Worm (Caenorhabditis elegans): ENCODE data around the gene pen-2.
A peak's percentile ranks its signal among the peaks of the same experiment; 100 is the strongest.

The pen-2 gene

DNA sequence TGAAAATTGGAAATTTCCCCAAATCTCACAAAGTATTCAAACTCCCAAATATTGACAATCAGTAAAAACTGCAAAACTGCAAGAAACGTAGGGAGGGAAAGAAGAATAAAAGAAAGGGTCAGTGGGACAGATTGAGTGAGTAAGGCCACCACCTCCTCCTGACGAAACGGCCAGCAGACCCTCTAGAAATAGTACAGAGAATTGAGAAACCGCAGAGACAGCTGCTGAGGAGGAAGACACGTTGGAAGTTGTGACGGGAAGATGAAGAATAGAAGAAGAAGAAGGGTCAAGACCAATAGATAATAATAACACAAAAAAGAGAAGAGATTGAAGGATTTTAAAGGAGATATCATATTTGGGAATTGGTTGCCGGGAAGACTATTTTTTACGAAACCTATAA, 37.4 kb downstream of the pen-2 start (continued):
- no peak for TF ChIP-seq unc-62 (GFP tag; optimal IDR thresholded peaks at IDR 0.05 in 1 of 2)
- no peak for TF ChIP-seq unc-62 (tag; optimal IDR thresholded peaks at IDR 0.05)
- TF ChIP-seq F10B5.3 (tag; optimal IDR thresholded peaks at IDR 0.05) = no peak
- no peak for TF ChIP-seq egl-43 (GFP tag; IDR thresholded peaks at IDR 0.05)

DNA sequence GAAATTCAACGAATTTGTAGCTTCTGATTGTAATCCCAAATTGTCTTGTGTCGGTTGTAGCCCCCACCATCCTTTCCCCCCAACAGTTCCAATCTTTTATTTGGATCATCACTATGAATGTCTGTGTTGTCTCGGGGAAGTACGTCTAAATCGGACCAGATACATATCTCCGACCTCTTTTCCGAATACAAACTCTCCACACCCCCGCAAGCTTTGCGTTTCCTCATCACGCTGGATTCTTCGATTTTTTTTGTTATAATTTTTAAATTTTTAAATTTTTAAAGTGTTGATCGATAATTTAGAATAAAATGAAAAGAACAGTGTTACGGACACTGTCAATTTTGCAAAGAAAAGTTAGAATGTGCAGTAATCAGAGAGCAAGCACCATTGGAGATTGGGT, 38.8 kb downstream of the pen-2 start, which contains the start of gene subs-4:
TSS of gene subs-4 (plus strand) at position 301 of the 400 bp plus-strand sequence.
- no peak for TF ChIP-seq ceh-62 (tag; optimal IDR thresholded peaks at IDR 0.05)
- TF ChIP-seq fkh-10 (GFP tag; optimal IDR thresholded peaks at IDR 0.05) = no peak
- TF ChIP-seq D1046.2 (GFP tag; IDR thresholded peaks at IDR 0.05) = no peak
- peak in 1 of 2 experiments; percentile 4 for TF ChIP-seq unc-62 (GFP tag; optimal IDR thresholded peaks at IDR 0.05 in 1 of 2)
- no peak for TF ChIP-seq unc-62 (tag; optimal IDR thresholded peaks at IDR 0.05)
- TF ChIP-seq dve-1 (tag; optimal IDR thresholded peaks at IDR 0.05; ENCODE audit: insufficient read depth) = no peak
- TF ChIP-seq zfp-2 (tag; optimal IDR thresholded peaks at IDR 0.05) = no peak
- TF ChIP-seq hlh-30 (tag; optimal IDR thresholded peaks at IDR 0.05; ENCODE audit: insufficient read depth) = no peak
- no peak for TF ChIP-seq pha-4 (GFP tag; IDR thresholded peaks at IDR 0.05)
- TF ChIP-seq pha-4 (tag; optimal IDR thresholded peaks at IDR 0.05) = no peak
- no peak for TF ChIP-seq fos-1 (tag; optimal IDR thresholded peaks at IDR 0.05)

DNA sequence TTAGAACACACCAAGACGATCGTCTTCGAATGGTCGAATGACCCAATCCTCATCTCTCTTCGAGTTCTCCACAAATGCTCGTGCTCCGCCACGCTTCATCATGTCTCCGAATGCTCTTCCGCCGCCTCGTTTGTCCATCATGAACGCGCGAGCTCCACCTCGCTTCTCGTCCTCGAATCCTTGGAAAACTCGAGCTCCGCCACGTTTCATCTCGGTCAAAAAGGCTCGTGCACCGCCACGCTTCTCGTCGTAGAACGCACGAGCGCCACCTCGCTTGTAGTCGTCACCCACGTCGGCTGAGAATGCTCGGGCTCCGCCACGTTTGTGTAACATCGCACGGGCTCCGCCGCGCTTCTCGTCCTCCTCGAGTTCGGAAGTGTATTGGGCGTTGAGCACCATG, 46.3 kb downstream of the pen-2 start:
- TF ChIP-seq aly-2 (tag; optimal IDR thresholded peaks at IDR 0.05) = no peak
- TF ChIP-seq T26A8.4 (GFP tag; IDR thresholded peaks at IDR 0.05) = no peak
- TF ChIP-seq ZK337.2 (GFP tag; IDR thresholded peaks at IDR 0.05) = 0 out of 2 replicates have a peak, but pooled peaks have one; percentile 3
- no peak for TF ChIP-seq unc-39 (tag; optimal IDR thresholded peaks at IDR 0.05)
- no peak for TF ChIP-seq daf-19 (GFP tag; conservative IDR thresholded peaks at IDR 0.05)
- no peak for TF ChIP-seq lin-38 (GFP tag; IDR thresholded peaks at IDR 0.05)
- no peak for TF ChIP-seq Y5F2A.4 (GFP tag; optimal IDR thresholded peaks at IDR 0.05)
- no peak for TF ChIP-seq lin-13 (GFP tag; optimal IDR thresholded peaks at IDR 0.05)
- TF ChIP-seq daf-8 (GFP tag; IDR thresholded peaks at IDR 0.05) = no peak
- no peak for TF ChIP-seq fkh-10 (GFP tag; optimal IDR thresholded peaks at IDR 0.05)
- no peak for TF ChIP-seq lir-3 (tag; optimal IDR thresholded peaks at IDR 0.05)
- no peak for TF ChIP-seq cey-2 (tag; optimal IDR thresholded peaks at IDR 0.05; ENCODE audit: borderline replicate concordance, insufficient read depth)
- TF ChIP-seq nhr-111 (GFP tag; optimal IDR thresholded peaks at IDR 0.05) = no peak
- no peak for TF ChIP-seq mes-2 (tag; optimal IDR thresholded peaks at IDR 0.05; ENCODE audit: poor library complexity, severe bottlenecking)
- TF ChIP-seq F44E2.7 (GFP tag; IDR thresholded peaks at IDR 0.05) = no peak
- TF ChIP-seq nhr-76 (tag; optimal IDR thresholded peaks at IDR 0.05) = no peak
- no peak for TF ChIP-seq mdt-29 (GFP tag; IDR thresholded peaks at IDR 0.05)
- no peak for TF ChIP-seq nhr-28 (tag; optimal IDR thresholded peaks at IDR 0.05)
- TF ChIP-seq hlh-11 (tag; optimal IDR thresholded peaks at IDR 0.05) = no peak
- TF ChIP-seq jun-1 (tag; optimal IDR thresholded peaks at IDR 0.05) = no peak
- no peak for TF ChIP-seq nhr-41 (GFP tag; IDR thresholded peaks at IDR 0.05)
- TF ChIP-seq ceh-20 (GFP tag; IDR thresholded peaks at IDR 0.05) = 0 out of 2 replicates have a peak, but pooled peaks have one; percentile 12
- no peak for TF ChIP-seq F49E8.2 (tag; optimal IDR thresholded peaks at IDR 0.05; ENCODE audit: borderline replicate concordance)
- no peak for TF ChIP-seq zip-2 (tag; optimal IDR thresholded peaks at IDR 0.05)
- no peak for TF ChIP-seq lsy-2 (tag; optimal IDR thresholded peaks at IDR 0.05)
- TF ChIP-seq D1046.2 (GFP tag; IDR thresholded peaks at IDR 0.05) = 0 out of 2 replicates have a peak, but pooled peaks have one; percentile 26
- TF ChIP-seq egl-43 (GFP tag; IDR thresholded peaks at IDR 0.05) = 0 out of 2 replicates have a peak, but pooled peaks have one; percentile 27
- TF ChIP-seq spr-3 (GFP tag; optimal IDR thresholded peaks at IDR 0.05) = no peak
- 0 out of 2 replicates have a peak, but pooled peaks have one; percentile 10 for TF ChIP-seq hmg-1.1 (GFP tag; IDR thresholded peaks at IDR 0.05)
- no peak for TF ChIP-seq nhr-237 (tag; optimal IDR thresholded peaks at IDR 0.05)
- TF ChIP-seq set-16 (GFP tag; IDR thresholded peaks at IDR 0.05) = peak; percentile 88
- TF ChIP-seq nhr-42 (GFP tag; IDR thresholded peaks at IDR 0.05) = no peak
- no peak for TF ChIP-seq dve-1 (tag; optimal IDR thresholded peaks at IDR 0.05; ENCODE audit: insufficient read depth)
- TF ChIP-seq vab-7 (GFP tag; IDR thresholded peaks at IDR 0.05) = no peak
- TF ChIP-seq lim-7 (GFP tag; IDR thresholded peaks at IDR 0.05) = 0 out of 2 replicates have a peak, but pooled peaks have one; percentile 9
- TF ChIP-seq daf-16 (GFP tag; optimal IDR thresholded peaks at IDR 0.05) = no peak
- no peak for TF ChIP-seq daf-16 (tag; optimal IDR thresholded peaks at IDR 0.05)
- no peak for TF ChIP-seq zfp-2 (tag; optimal IDR thresholded peaks at IDR 0.05)
- no peak for TF ChIP-seq tag-97 (GFP tag; IDR thresholded peaks at IDR 0.05)
- no peak for TF ChIP-seq nhr-10 (tag; optimal IDR thresholded peaks at IDR 0.05)

Measured in whole organism, L4 larva.